Worm (Caenorhabditis elegans) whole organism, early embryonic: ENCODE data around the gene T10G3.2.

Experiments
- B0310.2 ChIP-seq: sonication (generic microtip); optimal IDR thresholded peaks from 2 replicates; lab custom pipeline; 2016; ENCODE audit warnings: mild to moderate bottlenecking, missing genetic modification characterization, missing compliant biosample characterization
- F13C5.2 ChIP-seq: sonication (generic microtip); optimal IDR thresholded peaks from 2 replicates; lab custom pipeline; 2017; ENCODE audit warnings: mild to moderate bottlenecking, missing genetic modification characterization, inconsistent platforms, missing compliant biosample characterization
- aly-1 ChIP-seq: sonication (generic microtip); optimal IDR thresholded peaks from 2 replicates; lab custom pipeline; 2016; ENCODE audit warnings: missing genetic modification characterization, missing compliant biosample characterization
- ceh-13 ChIP-seq: fragments of 200-800 bp; sonication (Bioruptor generic); optimal IDR thresholded peaks from 2 replicates; lab custom pipeline; 2018; ENCODE audit warnings: mild to moderate bottlenecking, missing genetic modification characterization, missing compliant biosample characterization
- ceh-36 ChIP-seq: sonication (generic microtip); optimal IDR thresholded peaks from 2 replicates; lab custom pipeline; 2016; ENCODE audit warnings: missing genetic modification characterization, inconsistent platforms, missing compliant biosample characterization
- ets-7 ChIP-seq: sonication (generic microtip); optimal IDR thresholded peaks from 2 replicates; lab custom pipeline; 2016; ENCODE audit warnings: missing genotype, missing genetic modification characterization, missing compliant biosample characterization
- flt-1 ChIP-seq: fragments of 200-800 bp; sonication (Bioruptor generic); IDR thresholded peaks from 2 replicates; pipeline ENCODE4 v1.3.6; 2022; ENCODE audit warnings: missing genetic modification characterization, missing compliant biosample characterization
- hmg-4 ChIP-seq: fragments of 200-800 bp; sonication (Bioruptor generic); optimal IDR thresholded peaks from 2 replicates; lab custom pipeline; 2018; ENCODE audit warnings: mild to moderate bottlenecking, missing genetic modification characterization, missing compliant biosample characterization
- scrt-1 ChIP-seq: fragments of 200-800 bp; sonication (Bioruptor generic); IDR thresholded peaks from 2 replicates; pipeline ENCODE4 v1.3.6; 2022; ENCODE audit warnings: missing genetic modification characterization, missing compliant biosample characterization
- sea-1 ChIP-seq: fragments of 200-800 bp; sonication (Bioruptor generic); conservative IDR thresholded peaks from 2 replicates; pipeline ENCODE4 v1.3.6; 2022; ENCODE audit warnings: missing genetic modification characterization, missing compliant biosample characterization
- tbx-11 ChIP-seq: fragments of 200-800 bp; sonication (Bioruptor generic); IDR thresholded peaks from 2 replicates; pipeline ENCODE4 v1.3.6; 2022; ENCODE audit warnings: missing genetic modification characterization, missing compliant biosample characterization
- tbx-37 ChIP-seq: fragments of 200-800 bp; sonication (Bioruptor generic); conservative IDR thresholded peaks from 2 replicates; pipeline ENCODE4 v1.3.6; 2022; ENCODE audit warnings: missing genetic modification reagents, missing genetic modification characterization, missing compliant biosample characterization

Gene T10G3.2

ce11 chrV:13428660-13429059 lies 51.0 kb downstream of the T10G3.2 start, which contains the start of gene srd-19:
TSS of gene srd-19 (minus strand) at chrV:13428760.
- TF ChIP-seq F13C5.2 (no peak), aly-1 (tag; lab: Kevin White, UChicago) (no peak), ceh-36 (no peak), ets-7 (tag; lab: Kevin White, UChicago) (no peak), hmg-4 (GFP tag; lab: Kevin White, UChicago) (no peak), scrt-1 (no peak), tbx-37 (GFP tag; lab: Robert Waterston, UW) (no peak), flt-1 (GFP tag; lab: Robert Waterston, UW) (no peak), sea-1 (no peak), tbx-11 (GFP tag; lab: Robert Waterston, UW) (no peak), B0310.2 (tag; lab: Kevin White, UChicago) (no peak), ceh-13 (GFP tag; lab: Kevin White, UChicago) (no peak)

ce11 chrV:13427378-13427777 lies 52.3 kb downstream of the T10G3.2 start:
- no peak for TF ChIP-seq ceh-13 (GFP tag; lab: Kevin White, UChicago)
- no peak for TF ChIP-seq tbx-11 (GFP tag; lab: Robert Waterston, UW)
- TF ChIP-seq flt-1 (GFP tag; lab: Robert Waterston, UW) = no peak
